Worm (Caenorhabditis elegans) whole organism, L2 larva: ENCODE measurements around the gene T02H6.11.

Experiments
- egl-27 ChIP-seq: sonication (generic microtip); optimal IDR thresholded peaks from 3 replicates; lab custom pipeline; 2017; ENCODE audit warnings: missing biosample characterization, missing genetic modification reagents, missing genetic modification characterization
- zag-1 ChIP-seq: fragments of 150-350 bp; optimal IDR thresholded peaks from 2 replicates; lab custom pipeline; 2014; ENCODE audit warnings: missing biosample characterization, missing genetic modification characterization

DNA sequence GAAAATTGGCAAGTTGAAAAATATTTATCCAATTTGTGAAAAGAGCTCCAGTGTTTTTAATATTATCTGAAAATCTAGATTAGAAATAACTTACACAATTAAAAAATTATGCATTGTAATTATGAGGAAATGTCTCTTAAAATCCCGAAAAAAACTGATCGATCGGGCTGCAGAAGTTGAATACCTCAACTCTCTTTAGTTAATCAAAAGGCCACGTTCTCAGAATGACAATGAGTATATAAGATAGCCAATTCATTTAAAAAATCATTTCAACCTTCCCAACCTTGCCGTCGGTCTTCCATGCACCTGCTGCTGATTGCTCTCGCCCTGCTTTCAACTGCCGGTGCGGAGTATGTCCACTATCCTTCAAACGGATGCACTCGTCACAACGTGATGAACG lies 11.2 kb downstream of the T02H6.11 start, which contains the start of gene T02H6.4:
- no peak for TF ChIP-seq zag-1
- TF ChIP-seq egl-27 (tag; lab: Kevin White, UChicago): no peak
